Fruit fly (Drosophila melanogaster) whole organism, prepupa: ENCODE data around the gene SkpA.
A peak's percentile ranks its signal among the peaks of the same experiment; 100 is the strongest.

ENCODE experiments used
- Blimp-1 ChIP-seq: fragments of 200-800 bp; sonication (Bioruptor generic); optimal IDR thresholded peaks from 3 replicates; lab custom pipeline; 2017; ENCODE audit warnings: missing biosample characterization, missing genetic modification characterization, mild to moderate bottlenecking, moderate library complexity, missing genetic modification reagents
- CG10631 ChIP-seq: fragments of 200-800 bp; sonication (Bioruptor generic); optimal IDR thresholded peaks from 2 replicates; lab custom pipeline; 2016; ENCODE audit warnings: missing biosample characterization, missing genetic modification characterization
- CG10669 ChIP-seq: fragments of 200-800 bp; sonication (Bioruptor generic); optimal IDR thresholded peaks from 3 replicates; lab custom pipeline; 2018; ENCODE audit warnings: missing biosample characterization, mild to moderate bottlenecking, missing genetic modification characterization, moderate library complexity
- CG11762 ChIP-seq: fragments of 200-800 bp; sonication (Bioruptor generic); optimal IDR thresholded peaks from 3 replicates; lab custom pipeline; 2016; ENCODE audit warnings: missing biosample characterization, missing genetic modification characterization; ENCODE audit not compliant: insufficient read depth
- CG11902 ChIP-seq: fragments of 200-800 bp; sonication (Bioruptor generic); optimal IDR thresholded peaks from 3 replicates; lab custom pipeline; 2016; ENCODE audit warnings: missing biosample characterization, missing genetic modification characterization
- CG15336 ChIP-seq: fragments of 200-800 bp; sonication (Bioruptor generic); IDR thresholded peaks from 2 replicates; pipeline ENCODE4 v1.3.6; 2022; ENCODE audit warnings: missing biosample characterization, missing genetic modification characterization
- CG1621 ChIP-seq: fragments of 200-800 bp; sonication (Bioruptor generic); optimal IDR thresholded peaks from 3 replicates; lab custom pipeline; 2018; ENCODE audit warnings: missing biosample characterization, mild to moderate bottlenecking, missing genetic modification characterization
- CG3032 ChIP-seq: fragments of 200-800 bp; optimal IDR thresholded peaks from 2 replicates; lab custom pipeline; 2019; ENCODE audit warnings: missing biosample characterization, mild to moderate bottlenecking, missing genetic modification characterization, moderate library complexity
- CG31627 ChIP-seq: fragments of 200-800 bp; sonication (Bioruptor generic); optimal IDR thresholded peaks from 3 replicates; lab custom pipeline; 2016; ENCODE audit warnings: missing biosample characterization, missing genetic modification characterization
- CG32006 ChIP-seq: fragments of 200-800 bp; sonication (Bioruptor generic); optimal IDR thresholded peaks from 3 replicates; lab custom pipeline; 2017; ENCODE audit warnings: missing biosample characterization, mild to moderate bottlenecking, missing genetic modification characterization
- CG4318 ChIP-seq: fragments of 200-800 bp; sonication (Bioruptor generic); optimal IDR thresholded peaks from 3 replicates; lab custom pipeline; 2017; ENCODE audit warnings: missing biosample characterization, mild to moderate bottlenecking, missing genetic modification characterization
- CG6792 ChIP-seq: fragments of 200-800 bp; sonication (Bioruptor generic); optimal IDR thresholded peaks from 3 replicates; lab custom pipeline; 2016; ENCODE audit warnings: missing biosample characterization, missing genetic modification characterization
- CG6808 ChIP-seq: fragments of 200-800 bp; sonication (Bioruptor generic); optimal IDR thresholded peaks from 3 replicates; lab custom pipeline; 2017; ENCODE audit warnings: missing biosample characterization, missing genetic modification characterization, mild to moderate bottlenecking, moderate library complexity, missing genetic modification reagents
- CG7368 ChIP-seq: fragments of 200-800 bp; sonication (Bioruptor generic); optimal IDR thresholded peaks from 3 replicates; lab custom pipeline; 2016; ENCODE audit warnings: missing biosample characterization, missing genetic modification characterization
- CG8119 ChIP-seq: fragments of 200-800 bp; sonication (Bioruptor generic); IDR thresholded peaks from 3 replicates; pipeline ENCODE4 v1.3.6; 2022; ENCODE audit warnings: missing biosample characterization, missing genetic modification characterization
- CG8632 ChIP-seq: fragments of 200-800 bp; sonication (Bioruptor generic); optimal IDR thresholded peaks from 3 replicates; lab custom pipeline; 2016; ENCODE audit warnings: missing biosample characterization, missing genetic modification characterization
- CG9139 ChIP-seq: fragments of 200-800 bp; sonication (Bioruptor generic); optimal IDR thresholded peaks from 3 replicates; lab custom pipeline; 2017; ENCODE audit warnings: missing biosample characterization, mild to moderate bottlenecking, missing genetic modification characterization
- Eip78C ChIP-seq: fragments of 200-800 bp; sonication (Bioruptor generic); peaks from one replicate; lab custom pipeline; 2016; ENCODE audit warnings: missing biosample characterization, missing genetic modification characterization
- Gug ChIP-seq: fragments of 200-800 bp; sonication (Bioruptor generic); IDR thresholded peaks from 2 replicates; pipeline ENCODE4 v1.3.6; 2022; ENCODE audit warnings: missing biosample characterization, missing genetic modification characterization
- Hr39 ChIP-seq: fragments of 200-800 bp; sonication (Bioruptor generic); optimal IDR thresholded peaks from 2 replicates; lab custom pipeline; 2016; ENCODE audit warnings: missing biosample characterization, missing genetic modification characterization
- Hr4 ChIP-seq: fragments of 200-800 bp; sonication (Bioruptor generic); optimal IDR thresholded peaks from 3 replicates; lab custom pipeline; 2016; ENCODE audit warnings: missing biosample characterization, missing genetic modification characterization
- Met ChIP-seq: fragments of 200-800 bp; sonication (Bioruptor generic); optimal IDR thresholded peaks from 3 replicates; lab custom pipeline; 2016; ENCODE audit warnings: missing biosample characterization, missing genetic modification characterization
- Sox14 ChIP-seq: fragments of 200-800 bp; sonication (Bioruptor generic); optimal IDR thresholded peaks from 3 replicates; lab custom pipeline; 2016; ENCODE audit warnings: missing biosample characterization, missing genetic modification characterization
- cyc ChIP-seq: fragments of 200-800 bp; sonication (Bioruptor generic); optimal IDR thresholded peaks from 3 replicates; lab custom pipeline; 2016; ENCODE audit warnings: missing biosample characterization, missing genetic modification characterization
- dsx ChIP-seq: fragments of 200-800 bp; optimal IDR thresholded peaks from 3 replicates; lab custom pipeline; 2019; ENCODE audit warnings: missing biosample characterization, mild to moderate bottlenecking, missing genetic modification characterization, moderate library complexity; ENCODE audit not compliant: poor library complexity, severe bottlenecking
- eg ChIP-seq: fragments of 200-800 bp; sonication (Bioruptor generic); IDR thresholded peaks from 3 replicates; pipeline ENCODE4 v1.3.6; 2022; ENCODE audit warnings: missing biosample characterization, missing genetic modification characterization
- esn ChIP-seq: fragments of 200-800 bp; sonication (Bioruptor generic); optimal IDR thresholded peaks from 2 replicates; lab custom pipeline; 2016; ENCODE audit warnings: missing biosample characterization, mild to moderate bottlenecking, missing genetic modification characterization, moderate library complexity
- fd85E ChIP-seq: fragments of 200-800 bp; sonication (Bioruptor generic); optimal IDR thresholded peaks from 3 replicates; lab custom pipeline; 2016; ENCODE audit warnings: missing biosample characterization, missing genetic modification characterization
- fkh ChIP-seq: fragments of 200-800 bp; sonication (Bioruptor generic); optimal IDR thresholded peaks from 3 replicates; lab custom pipeline; 2017; ENCODE audit warnings: missing biosample characterization, mild to moderate bottlenecking, missing genetic modification characterization, moderate library complexity
- lz ChIP-seq: fragments of 200-800 bp; sonication (Bioruptor generic); optimal IDR thresholded peaks from 3 replicates; lab custom pipeline; 2016; ENCODE audit warnings: missing biosample characterization, missing genetic modification characterization
- salr ChIP-seq, 2 experiments: fragments of 200-800 bp; sonication (Bioruptor generic); optimal IDR thresholded peaks; 3 replicates each; lab custom pipeline; 2016 to 2018; ENCODE audit warnings: missing biosample characterization in 2 of 2, missing genetic modification characterization in 2 of 2, mild to moderate bottlenecking in 1 of 2
- svp ChIP-seq: fragments of 200-800 bp; sonication (Bioruptor generic); peaks from one replicate; lab custom pipeline; 2016; ENCODE audit warnings: missing biosample characterization, missing genetic modification characterization

SkpA gene

DNA sequence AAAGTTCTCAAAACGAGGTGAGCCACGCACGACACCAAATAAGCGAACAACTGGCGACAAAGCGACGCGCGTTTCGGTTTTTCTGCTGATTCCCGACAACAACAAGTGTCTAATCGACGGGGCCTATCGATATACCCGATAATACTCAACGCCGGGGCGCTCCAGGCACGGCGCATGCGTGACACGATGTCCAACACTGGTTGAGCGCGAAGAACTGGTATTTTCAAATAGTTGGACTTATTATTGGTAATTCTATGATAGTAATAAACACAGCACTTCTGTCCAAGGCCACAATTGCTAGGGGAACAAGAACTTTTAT lies 38.5 kb upstream of the SkpA start:
- TF ChIP-seq salr (GFP tag; optimal IDR thresholded peaks at IDR 0.05; lab: Kevin White, UChicago), result no peak
- TF ChIP-seq CG15336, result no peak
- TF ChIP-seq eg (GFP tag; lab: Robert Waterston, UW), result no peak
- no peak for TF ChIP-seq CG7368 (GFP tag; lab: Kevin White, UChicago)
- no peak for TF ChIP-seq Gug (GFP tag; lab: Robert Waterston, UW)
- TF ChIP-seq fd85E (GFP tag; lab: Kevin White, UChicago), result no peak
- TF ChIP-seq lz, result no peak
- TF ChIP-seq Hr39, result peak; percentile 2
- TF ChIP-seq Blimp-1, result no peak
- no peak for TF ChIP-seq CG11902 (GFP tag; lab: Kevin White, UChicago)
- TF ChIP-seq CG1621 (tag; lab: Kevin White, UChicago), result peak; percentile 85
- no peak for TF ChIP-seq esn
- peak; percentile 54 for TF ChIP-seq fkh (GFP tag; lab: Kevin White, UChicago)
- no peak for TF ChIP-seq CG10669 (GFP tag; lab: Kevin White, UChicago)
- TF ChIP-seq dsx (GFP tag; lab: Kevin White, UChicago), result peak; percentile 64
- no peak for TF ChIP-seq CG8119
- TF ChIP-seq Sox14, result peak; percentile 13
- peak; percentile 7 for TF ChIP-seq Eip78C (GFP tag; lab: Kevin White, UChicago)
- no peak for TF ChIP-seq CG9139 (GFP tag; lab: Kevin White, UChicago)
- no peak for TF ChIP-seq CG6808 (GFP tag; lab: Kevin White, UChicago)

DNA sequence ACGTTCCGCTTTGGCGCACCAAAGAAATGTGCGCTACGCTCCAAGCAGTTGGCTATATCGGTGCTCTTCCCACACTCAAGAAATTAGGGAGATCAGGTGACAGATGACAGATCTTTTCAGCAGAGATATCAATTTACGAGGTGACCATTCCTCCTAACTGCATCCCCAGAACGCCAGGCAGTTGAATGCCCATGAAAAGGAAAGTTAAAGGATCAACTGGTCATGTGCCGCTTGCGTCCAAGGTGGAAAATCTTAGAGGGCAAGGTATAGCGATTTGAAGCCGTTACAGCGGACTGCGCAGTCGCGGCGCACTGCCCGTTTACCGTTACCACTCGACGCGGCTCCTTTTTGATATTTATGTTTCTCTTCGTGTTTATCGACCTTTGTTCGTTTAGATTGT lies 37.3 kb upstream of the SkpA start:
- peak; percentile 21 for TF ChIP-seq lz
- TF ChIP-seq Blimp-1, result no peak
- TF ChIP-seq CG8632, result no peak
- peak; percentile 5 for TF ChIP-seq Hr39
- no peak for TF ChIP-seq CG6808 (GFP tag; lab: Kevin White, UChicago)
- TF ChIP-seq CG11762 (GFP tag; lab: Kevin White, UChicago), result no peak
- TF ChIP-seq CG3032 (tag; lab: Kevin White, UChicago), result no peak
- TF ChIP-seq Met (GFP tag; lab: Kevin White, UChicago), result no peak
- TF ChIP-seq Eip78C (GFP tag; lab: Kevin White, UChicago), result peak; percentile 2
- TF ChIP-seq Hr4, result peak; percentile 10
- peak; percentile 59 for TF ChIP-seq CG32006 (GFP tag; lab: Kevin White, UChicago)
- no peak for TF ChIP-seq CG10631 (GFP tag; lab: Kevin White, UChicago)
- TF ChIP-seq CG31627 (GFP tag; lab: Kevin White, UChicago), result peak; percentile 2
- peak; percentile 74 for TF ChIP-seq svp (GFP tag; lab: Kevin White, UChicago)
- peak; percentile 39; the same call in 1 of the 2 replicates for TF ChIP-seq CG15336
- TF ChIP-seq, all 60 proteins: peak for 8

DNA sequence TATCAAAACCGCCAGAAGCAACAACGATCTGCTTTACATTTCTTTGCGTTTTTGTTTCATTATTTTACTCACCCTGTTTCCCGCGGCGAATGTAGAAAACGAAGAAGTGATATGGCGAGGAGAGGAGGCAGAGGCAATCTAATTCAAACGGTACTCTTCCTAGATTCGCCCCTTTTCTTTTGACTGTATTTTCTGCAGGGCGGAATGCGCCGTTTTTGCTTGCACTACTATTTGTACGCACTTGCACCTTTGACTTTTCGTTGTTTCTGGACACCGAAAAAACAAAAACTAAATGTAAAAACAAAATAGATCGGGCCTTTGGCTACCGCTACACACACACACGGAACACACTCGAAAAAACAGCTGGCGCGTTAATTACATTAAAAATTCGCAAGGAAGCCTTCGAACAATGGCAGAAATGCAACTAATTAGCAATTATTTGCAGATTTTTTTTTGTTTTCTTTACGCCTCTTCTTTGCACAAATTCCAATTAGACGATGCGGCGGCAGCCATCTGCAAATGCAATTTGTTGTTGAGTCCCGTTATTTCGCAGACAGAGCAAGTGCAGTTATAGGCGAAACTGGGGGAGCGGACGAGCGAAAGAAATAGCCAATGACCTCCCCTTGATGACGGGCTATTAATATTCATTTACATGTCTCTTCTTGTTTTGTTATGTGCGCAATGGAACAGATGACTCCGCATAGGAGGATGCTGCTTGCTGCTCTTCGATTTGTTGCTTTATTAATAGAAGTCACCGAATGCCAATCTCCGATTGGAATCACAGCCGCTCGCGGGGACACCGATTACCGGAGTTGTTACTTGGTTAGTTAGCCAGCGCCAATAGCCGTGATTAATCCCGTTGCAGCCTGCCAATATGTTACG lies 36.5 kb upstream of the SkpA start:
- peak; percentile 41; the same call in 1 of the 3 replicates for TF ChIP-seq CG8119
- TF ChIP-seq cyc, result no peak
- TF ChIP-seq CG15336, result peak; percentile 22; the same call in 1 of the 2 replicates
- no peak for TF ChIP-seq CG6792
- peak; percentile 33 for TF ChIP-seq Hr4
- TF ChIP-seq salr (GFP tag; optimal IDR thresholded peaks at IDR 0.05; lab: Kevin White, UChicago), result no peak
- peak; percentile 24 for TF ChIP-seq CG32006 (GFP tag; lab: Kevin White, UChicago)
- peak; percentile 61 for TF ChIP-seq svp (GFP tag; lab: Kevin White, UChicago)

DNA sequence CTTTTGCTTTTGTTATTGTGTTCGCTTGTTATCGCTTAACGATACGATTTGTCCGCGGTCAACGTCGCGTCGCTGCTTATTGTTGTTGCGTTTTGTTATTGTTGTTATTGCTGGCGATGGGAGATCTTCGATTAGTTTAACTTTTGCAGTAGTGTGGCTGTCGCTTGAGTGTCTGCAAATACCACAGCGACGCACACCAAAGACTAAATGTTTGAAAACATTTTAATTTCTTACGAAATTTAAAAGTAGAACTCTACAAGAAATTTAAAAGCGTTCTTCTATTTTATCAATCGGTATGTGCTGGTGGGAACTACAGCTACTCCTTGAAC lies 35.8 kb upstream of the SkpA start, which contains the start of gene spdi:
TSS of gene spdi (minus strand) at position 94 of the 329 bp plus-strand sequence.
- no peak for TF ChIP-seq CG11762 (GFP tag; lab: Kevin White, UChicago)
- no peak for TF ChIP-seq CG4318 (GFP tag; lab: Kevin White, UChicago)
- TF ChIP-seq dsx (GFP tag; lab: Kevin White, UChicago), result peak; percentile 5
- TF ChIP-seq, all 60 proteins: peak for 1
